Fruit fly (Drosophila melanogaster) whole organism, embryonic: ENCODE results near the gene Urm1.

Experiments used
- CG10267 ChIP-seq: fragments of 200-800 bp; sonication (Bioruptor generic); optimal IDR thresholded peaks from 2 replicates; lab custom pipeline; 2018; ENCODE audit warnings: missing biosample characterization, mild to moderate bottlenecking, missing genetic modification characterization, moderate library complexity
- CG12071 ChIP-seq: fragments of 200-800 bp; sonication (Bioruptor generic); optimal IDR thresholded peaks from 3 replicates; lab custom pipeline; 2018; ENCODE audit warnings: missing biosample characterization, mild to moderate bottlenecking, missing genetic modification characterization
- CG13424 ChIP-seq: fragments of 200-800 bp; sonication (Bioruptor generic); optimal IDR thresholded peaks from 2 replicates; lab custom pipeline; 2019; ENCODE audit warnings: missing biosample characterization, mild to moderate bottlenecking, missing genetic modification characterization, moderate library complexity
- Camta ChIP-seq: fragments of 200-800 bp; sonication (Bioruptor generic); optimal IDR thresholded peaks from 2 replicates; lab custom pipeline; 2016; ENCODE audit warnings: missing biosample characterization, missing genetic modification characterization
- Dfd ChIP-seq, 2 experiments: fragments of >200 bp; optimal IDR thresholded peaks; 2 replicates each; lab custom pipeline; 2017; ENCODE audit warnings: missing biosample characterization in 2 of 2, missing genetic modification characterization in 2 of 2
- Optix ChIP-seq: fragments of 200-800 bp; sonication (Bioruptor generic); IDR thresholded peaks from 3 replicates; pipeline ENCODE4 v1.3.6; 2022; ENCODE audit warnings: missing biosample characterization, missing genetic modification characterization
- Ravus ChIP-seq: fragments of 200-800 bp; sonication (Bioruptor generic); IDR thresholded peaks from 2 replicates; pipeline ENCODE4 v1.3.6; 2022; ENCODE audit warnings: missing biosample characterization, missing genetic modification characterization
- Trl ChIP-seq, 3 experiments: fragments of >200 bp in 2 of 3; fragments of 200-800 bp in 1 of 3; sonication (Bioruptor generic) in 1 of 3; optimal IDR thresholded peaks; 2 replicates in 1 of 3; 3 replicates in 2 of 3; lab custom pipeline; 2016 to 2017; ENCODE audit warnings: missing biosample characterization in 1 of 3, missing genetic modification characterization in 1 of 3
- mld ChIP-seq: fragments of 200-800 bp; sonication (Bioruptor generic); IDR thresholded peaks from 3 replicates; pipeline ENCODE4 v1.3.6; 2022; ENCODE audit warnings: missing biosample characterization, missing genetic modification characterization; ENCODE audit not compliant: partially characterized antibody
- org-1 ChIP-seq: fragments of 200-800 bp; sonication (Bioruptor generic); optimal IDR thresholded peaks from 2 replicates; lab custom pipeline; 2017; ENCODE audit warnings: missing biosample characterization, missing genetic modification characterization

- TF ChIP-seq Camta (GFP tag; lab: Kevin White, UChicago), result no peak
- TF ChIP-seq Ravus (GFP tag; lab: Robert Waterston, UW), result no peak
- no peak for TF ChIP-seq Optix (GFP tag; lab: Robert Waterston, UW)
- no peak for TF ChIP-seq mld (GFP tag; lab: Robert Waterston, UW)
- TF ChIP-seq CG13424 (tag; lab: Kevin White, UChicago), result no peak
- no peak for TF ChIP-seq org-1 (GFP tag; lab: Kevin White, UChicago)
- no peak for TF ChIP-seq CG10267 (tag; lab: Kevin White, UChicago)
- no peak for TF ChIP-seq Dfd (GFP tag; optimal IDR thresholded peaks at IDR 0.05; lab: Kevin White, UChicago)
- no peak for TF ChIP-seq Trl (optimal IDR thresholded peaks at IDR 0.05; lab: Kevin White, UChicago)
- no peak for TF ChIP-seq Trl (GFP tag; optimal IDR thresholded peaks at IDR 0.05; lab: Kevin White, UChicago)
- TF ChIP-seq CG12071 (GFP tag; lab: Kevin White, UChicago), result no peak
These were observed 713 bp downstream of the Urm1 start for dm6 chr3L:7639533-7639932.
